Worm (Caenorhabditis elegans) whole organism, dauer: ENCODE results near the gene ndub-2.

Source experiments
- unc-62 ChIP-seq: sonication (generic microtip); optimal IDR thresholded peaks from 2 replicates; lab custom pipeline; 2017; ENCODE audit warnings: missing biosample characterization, missing genetic modification reagents, missing genetic modification characterization

ndub-2 gene

DNA sequence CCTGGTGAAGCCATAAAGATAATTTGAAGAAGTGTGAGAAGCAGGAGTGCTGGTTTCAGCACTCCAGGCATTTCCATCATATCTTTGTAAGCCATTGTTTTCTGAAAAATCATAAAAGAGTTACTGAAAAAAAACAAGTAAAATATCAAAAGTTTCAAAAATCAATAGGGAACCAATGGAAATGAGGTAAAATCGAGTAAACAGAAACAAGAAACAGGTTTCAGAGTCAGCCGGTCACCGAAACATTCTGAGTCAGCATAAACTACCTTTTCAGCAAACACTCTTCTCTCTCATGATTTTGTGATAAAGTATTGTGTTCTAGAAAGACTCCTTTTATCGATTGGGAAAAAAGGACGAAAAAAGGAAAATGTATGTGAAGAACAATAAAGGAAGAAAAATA lies 6.7 kb upstream of the ndub-2 start, which contains the start of gene C18E9.9:
C18E9.9 (minus strand) TSS at position 101 of the 400 bp plus-strand sequence.
- no peak for TF ChIP-seq unc-62

DNA sequence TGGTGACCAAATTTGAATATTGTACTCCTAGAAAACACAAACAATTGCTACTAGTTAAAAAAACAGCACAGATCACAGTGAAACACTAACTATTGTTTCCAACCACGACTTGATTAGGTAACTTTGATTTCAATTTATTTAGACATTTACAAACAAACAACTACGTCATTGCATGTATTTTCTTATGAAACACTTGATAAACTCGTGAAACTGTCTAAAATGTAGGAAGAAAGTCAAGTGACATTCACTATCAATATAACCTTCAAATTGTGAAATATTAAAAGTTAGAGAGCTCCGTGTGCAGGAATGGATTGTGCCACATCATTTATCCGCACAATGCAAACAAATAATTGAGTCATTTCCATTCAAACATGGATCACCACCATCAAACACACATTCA lies 5.9 kb upstream of the ndub-2 start:
- no peak for TF ChIP-seq unc-62

DNA sequence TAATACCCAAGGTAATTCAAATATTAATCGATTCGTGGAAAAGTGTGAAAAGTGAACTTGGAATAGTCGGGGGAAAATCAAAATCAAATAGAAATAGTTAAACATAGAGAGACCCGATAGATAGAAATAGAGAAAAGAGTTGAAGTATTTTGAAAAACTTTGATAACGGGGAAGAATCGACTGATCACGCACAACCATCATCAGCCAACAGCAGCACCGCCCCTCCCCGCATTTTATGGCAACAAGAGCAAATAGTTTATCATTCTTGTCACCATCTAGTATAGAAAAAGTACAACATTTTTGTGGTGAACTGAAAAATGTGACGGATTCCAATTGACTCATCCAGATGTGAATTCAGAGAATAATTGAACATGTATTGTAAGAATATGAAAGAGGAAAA lies 4.6 kb upstream of the ndub-2 start:
- no peak for TF ChIP-seq unc-62

DNA sequence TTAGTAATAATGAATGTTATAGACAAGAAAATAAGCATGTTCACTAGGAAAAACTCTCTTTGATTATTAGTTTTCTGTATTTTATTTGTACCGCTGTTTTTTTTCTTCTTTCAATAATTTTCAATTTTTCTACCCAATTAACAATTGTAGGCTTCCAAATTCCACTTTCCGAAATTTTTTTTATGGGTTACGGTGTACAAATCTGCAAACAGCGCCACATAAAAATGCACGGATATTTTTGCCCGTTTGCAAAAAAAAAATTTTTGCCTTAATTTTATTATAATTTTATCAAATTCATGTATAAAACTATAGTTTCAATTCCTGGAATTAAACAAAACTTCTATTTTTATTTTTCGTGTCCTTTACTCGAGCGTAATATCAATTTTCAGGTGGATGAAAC lies 3.4 kb upstream of the ndub-2 start, which contains the start of gene ooc-5:
ooc-5 (plus strand) TSS at position 381 of the 400 bp plus-strand sequence.
- TF ChIP-seq unc-62: no peak

DNA sequence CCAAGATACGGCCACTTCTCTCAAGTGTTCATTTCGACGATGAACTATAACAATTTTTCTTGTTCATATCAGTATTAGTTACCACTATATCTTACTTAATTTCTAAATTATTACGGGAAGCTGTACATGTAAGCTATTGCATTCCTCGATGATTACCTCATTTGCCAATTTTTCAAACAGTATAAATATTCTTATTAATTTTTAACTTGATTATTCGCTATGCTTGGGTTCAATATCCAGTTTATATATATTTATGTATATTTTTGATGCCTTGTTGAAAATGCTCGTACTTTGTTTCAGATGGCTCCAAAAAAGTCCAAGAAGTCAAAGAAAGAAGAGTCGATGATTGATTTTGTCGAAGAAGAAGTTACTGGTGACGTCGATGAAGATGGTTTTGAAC lies 1.8 kb upstream of the ndub-2 start, which contains the start of gene F44G4.1:
F44G4.1 (plus strand) TSS at position 301 of the 400 bp plus-strand sequence.
- TF ChIP-seq unc-62: no peak

DNA sequence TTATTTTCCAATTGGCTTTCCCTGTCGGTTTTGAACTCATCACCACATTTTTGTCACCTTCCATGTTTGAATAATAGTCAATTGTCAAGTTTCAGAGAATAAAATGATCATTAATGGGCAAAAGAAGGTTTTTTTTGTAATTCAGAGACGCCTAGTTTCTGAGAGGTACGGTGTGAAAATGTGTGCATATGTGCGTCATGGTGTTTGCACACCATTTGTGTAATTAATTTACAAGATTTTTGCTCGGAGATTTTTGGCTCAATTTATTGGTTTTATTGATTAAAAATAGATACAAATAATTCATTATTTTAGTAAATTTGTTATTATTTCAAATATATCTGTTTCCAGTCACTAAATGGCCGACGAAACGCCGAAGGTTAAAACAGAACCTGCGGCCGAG lies 1.3 kb downstream of the ndub-2 start, which contains the start of the genes F44G4.3 and tdp-1:
F44G4.3 (minus strand) TSS at position 184 of the 400 bp plus-strand sequence.
tdp-1 (plus strand) TSS at position 347 of the 400 bp plus-strand sequence.
- no peak for TF ChIP-seq unc-62

DNA sequence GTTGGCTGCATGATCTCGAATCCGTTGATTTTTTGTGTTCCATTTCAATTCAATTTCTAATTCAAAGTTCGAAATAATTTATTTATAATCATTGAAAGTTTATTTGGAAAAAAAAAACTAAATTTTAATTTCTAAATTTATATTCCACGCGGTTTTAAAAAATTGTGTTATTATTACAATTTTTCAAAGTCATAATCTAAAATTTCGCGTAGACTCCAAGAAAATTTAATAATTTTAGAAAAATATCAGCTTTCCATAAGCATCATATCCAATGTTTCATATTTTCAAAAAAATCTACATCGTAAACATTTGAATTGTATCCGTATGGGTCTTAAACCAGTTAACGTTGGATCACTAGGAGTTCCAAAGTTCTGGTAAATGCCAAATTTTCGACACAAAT lies 4.2 kb downstream of the ndub-2 start, which contains the start of gene F44G4.5:
F44G4.5 (minus strand) TSS at position 101 of the 400 bp plus-strand sequence.
- TF ChIP-seq unc-62: no peak

DNA sequence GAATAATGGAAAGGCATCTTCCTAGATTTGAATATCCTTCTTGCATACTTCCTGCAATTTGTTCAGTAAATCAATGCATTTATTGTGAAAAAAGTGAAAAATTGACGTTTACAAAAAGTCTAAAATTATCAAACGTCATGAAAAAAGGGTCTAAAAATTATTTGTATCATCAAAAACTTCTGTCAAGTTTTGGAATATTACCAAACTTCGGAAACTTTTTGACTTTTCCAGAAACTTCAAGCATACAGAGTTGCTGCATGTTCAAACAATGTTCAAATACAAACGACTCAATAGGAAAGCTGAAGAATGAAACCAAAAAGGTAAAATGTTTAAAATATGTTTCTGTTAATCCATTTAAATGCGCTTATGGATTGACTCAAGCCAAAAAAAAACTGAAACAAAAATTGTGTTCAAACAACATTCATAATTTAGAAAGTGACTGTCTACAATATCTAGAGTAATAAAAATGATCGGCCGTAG lies 5.6 kb downstream of the ndub-2 start, which contains the start of gene F44G4.6:
F44G4.6 (minus strand) TSS at position 51 of the 480 bp plus-strand sequence.
- TF ChIP-seq unc-62: no peak

DNA sequence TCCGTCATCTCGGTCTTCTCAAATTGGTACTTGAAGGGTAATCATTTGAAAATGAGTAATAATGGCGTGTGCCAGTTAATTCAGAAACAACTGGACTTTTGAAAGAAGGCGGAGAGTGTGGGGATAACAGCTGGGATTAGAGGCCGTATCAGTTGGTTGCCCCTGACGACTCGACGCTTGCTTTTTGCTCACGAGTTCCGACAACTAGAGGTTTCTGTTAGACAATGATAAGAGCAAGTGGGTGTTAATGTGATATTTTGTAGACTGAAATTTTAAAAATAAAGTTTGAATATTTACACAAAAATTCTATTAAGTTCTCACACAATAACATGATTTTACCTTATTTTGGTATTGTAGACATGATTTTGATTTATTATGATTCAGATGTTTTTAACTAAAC lies 8.9 kb downstream of the ndub-2 start, which contains the start of gene F44G4.7:
F44G4.7 (minus strand) TSS at position 101 of the 400 bp plus-strand sequence.
- TF ChIP-seq unc-62: no peak

DNA sequence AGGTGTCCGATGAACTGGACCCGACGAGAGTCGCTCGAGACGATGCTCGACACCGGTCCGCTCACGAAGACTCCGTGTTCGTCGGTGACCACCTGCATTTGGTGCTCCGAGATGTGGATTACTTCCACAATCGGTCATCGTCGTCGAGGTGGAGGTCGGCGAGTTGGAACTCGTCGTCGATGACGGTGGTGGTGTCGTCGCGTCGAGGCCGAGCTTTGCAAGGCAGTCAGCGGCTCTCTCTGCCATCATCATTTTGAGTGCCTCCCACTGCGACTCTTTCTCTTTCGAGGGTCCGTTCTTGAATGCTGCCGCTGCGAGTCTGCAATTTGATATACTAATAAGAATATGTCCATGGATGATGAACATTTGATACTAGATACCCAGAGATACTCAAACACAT lies 11.6 kb downstream of the ndub-2 start:
- no peak for TF ChIP-seq unc-62

DNA sequence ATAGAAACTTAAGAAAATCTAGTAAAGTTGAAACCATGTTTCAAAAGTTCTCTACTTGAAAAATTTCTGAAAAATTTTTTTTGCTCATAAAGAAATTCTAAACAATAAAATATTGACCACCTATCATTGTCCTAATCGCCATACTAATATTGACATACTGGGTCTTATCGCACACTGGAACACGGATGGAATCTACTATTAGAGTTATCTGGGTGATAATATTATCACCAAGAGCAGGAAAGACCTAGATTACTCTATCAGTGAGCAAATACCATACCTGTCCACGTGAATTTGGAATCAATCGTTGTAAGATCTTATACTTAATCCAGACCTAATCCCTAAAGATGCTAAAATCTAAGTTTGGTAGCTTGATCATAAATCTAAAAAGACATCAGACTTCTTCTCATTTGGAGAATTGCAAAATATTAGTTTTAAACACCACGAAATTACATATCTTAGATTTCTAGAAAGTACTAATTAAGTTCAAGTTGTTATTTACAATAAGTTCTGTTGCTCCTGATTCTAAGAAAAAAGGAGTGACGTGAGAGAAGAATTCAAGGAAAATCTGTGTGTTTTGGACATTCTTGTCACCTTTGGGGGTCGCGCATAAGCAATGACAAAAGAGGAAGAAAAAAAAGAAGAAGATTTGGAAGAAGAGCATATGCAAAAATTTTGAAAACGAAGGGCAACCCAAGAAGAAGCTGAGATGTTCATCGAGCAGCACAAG lies 14.0 kb downstream of the ndub-2 start:
- no peak for TF ChIP-seq unc-62

DNA sequence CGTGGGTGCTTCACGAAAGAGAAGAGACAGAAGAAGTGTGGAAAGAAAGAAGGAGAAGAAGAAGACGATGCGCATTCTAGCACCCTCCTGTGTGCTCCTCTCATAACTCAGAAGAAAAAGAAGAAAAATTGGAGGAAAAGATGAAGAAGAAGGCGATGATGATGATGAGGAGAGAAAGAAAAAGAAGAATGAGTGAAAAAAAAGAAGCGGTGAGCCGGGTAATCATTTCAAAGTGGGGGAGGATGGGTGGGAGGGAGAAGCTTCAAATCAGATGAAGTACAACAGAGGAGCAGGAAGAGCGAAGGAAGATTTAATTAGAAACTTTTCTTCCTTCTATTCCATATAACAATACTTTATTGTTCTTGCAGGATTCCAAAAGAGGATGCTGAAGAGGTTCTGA lies 14.5 kb downstream of the ndub-2 start:
- TF ChIP-seq unc-62: no peak

DNA sequence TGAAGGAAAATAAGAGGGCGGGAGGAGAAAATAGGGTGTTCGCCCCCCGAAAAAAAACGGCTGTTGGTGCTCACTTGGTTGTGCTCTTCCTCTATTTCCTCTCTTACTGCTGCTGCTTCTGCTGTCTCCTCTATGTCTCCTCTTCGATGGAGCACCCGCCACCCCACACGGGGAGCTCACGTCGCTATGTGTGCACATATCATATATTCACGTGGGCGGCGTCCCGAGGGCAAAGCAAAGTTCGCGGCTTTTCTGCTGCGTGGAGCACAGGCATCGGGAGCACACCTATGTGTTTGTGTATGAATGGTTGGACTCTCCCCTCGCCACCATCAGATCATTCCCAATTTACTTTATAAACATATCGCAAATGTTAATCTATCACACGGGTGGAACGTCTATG lies 17.2 kb downstream of the ndub-2 start:
- no peak for TF ChIP-seq unc-62

DNA sequence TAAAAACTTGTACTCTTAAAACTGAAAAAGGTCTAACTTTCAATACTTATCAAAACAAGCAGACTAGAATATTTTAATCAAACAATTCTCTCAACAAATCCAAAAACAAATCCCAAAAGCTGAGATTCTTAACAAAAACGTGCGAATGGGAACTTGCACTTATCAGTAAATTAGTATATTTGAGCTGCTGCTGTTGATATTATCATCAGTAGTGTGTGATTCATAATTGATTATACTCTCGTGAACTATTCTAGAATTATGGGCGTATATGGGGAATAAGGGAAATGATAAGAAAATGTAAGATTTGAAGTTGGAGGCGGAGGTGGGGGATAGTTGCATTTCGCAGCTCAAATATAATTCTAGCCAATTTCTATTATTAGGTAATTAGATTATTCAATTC lies 18.0 kb downstream of the ndub-2 start:
- TF ChIP-seq unc-62: no peak

DNA sequence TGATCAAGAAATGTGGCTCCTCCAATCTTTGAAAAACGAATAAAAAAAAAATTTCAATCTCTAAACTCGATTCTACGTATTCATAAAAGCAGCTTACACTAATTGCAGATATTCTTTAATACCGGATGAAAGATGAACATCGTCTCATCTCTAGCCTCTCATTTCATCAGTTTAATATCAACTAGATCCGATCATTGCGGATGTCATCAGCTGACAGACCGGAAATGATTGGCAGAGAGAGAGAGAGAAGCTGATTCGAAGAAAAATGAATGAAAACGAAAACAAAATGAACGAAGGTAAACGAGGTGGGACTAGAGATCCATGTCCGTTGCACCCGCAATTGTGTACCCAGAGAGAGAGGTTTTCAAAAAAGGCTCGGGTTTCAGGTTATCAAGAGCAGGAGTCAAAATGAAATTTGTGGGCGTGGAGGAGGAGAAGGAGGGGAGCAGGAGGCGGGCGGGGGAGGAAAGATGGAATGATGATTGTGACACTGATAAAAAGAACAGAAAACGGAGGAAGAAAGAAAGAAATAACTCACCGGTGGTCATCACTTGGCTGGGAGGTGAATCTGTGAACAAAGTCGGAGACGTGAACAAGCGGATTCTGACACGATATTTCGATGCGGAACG lies 18.8 kb downstream of the ndub-2 start:
- TF ChIP-seq unc-62: no peak

DNA sequence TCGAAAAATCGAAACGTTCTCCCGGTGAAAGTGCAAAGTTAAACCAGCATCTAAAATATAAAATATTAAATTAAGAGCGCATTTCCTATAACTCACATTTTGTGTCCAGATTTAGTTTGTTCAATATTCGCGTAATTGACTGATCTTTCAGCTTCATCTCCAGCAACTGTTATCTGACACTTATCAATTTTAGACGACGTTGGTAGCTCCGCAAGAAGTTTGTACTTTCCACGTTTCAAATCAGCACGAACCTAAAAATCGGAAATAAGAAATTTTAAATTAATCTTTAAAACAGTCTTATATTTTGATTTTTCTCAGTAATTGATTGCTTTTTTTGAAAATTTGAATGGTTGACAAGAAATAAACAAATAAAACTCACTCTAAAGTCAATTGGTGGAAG lies 21.5 kb downstream of the ndub-2 start:
- no peak for TF ChIP-seq unc-62

DNA sequence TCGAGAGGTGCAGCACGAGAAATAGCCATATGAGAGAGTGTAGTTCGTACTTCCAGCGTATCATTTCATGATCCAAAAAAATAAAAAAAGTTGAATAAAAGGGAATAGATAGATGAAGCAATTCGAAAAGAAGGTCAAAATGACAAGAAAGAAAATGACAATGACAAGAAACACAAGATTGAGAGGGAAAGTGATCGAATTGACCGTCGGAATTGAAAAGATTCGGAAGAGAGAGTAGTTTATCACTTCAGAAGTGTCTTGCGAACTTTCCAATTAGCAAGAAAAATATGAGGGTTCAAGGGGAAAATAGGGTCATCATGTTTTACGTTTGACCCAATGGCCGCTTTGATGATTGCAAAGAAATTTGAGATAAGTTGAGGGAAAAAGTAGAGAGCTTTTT lies 23.5 kb downstream of the ndub-2 start, which contains the start of gene dep-1:
dep-1 (minus strand) TSS at position 95 of the 400 bp plus-strand sequence.
- TF ChIP-seq unc-62: no peak
